Fruit fly (Drosophila melanogaster): Measurements from ENCODE around the gene Naglu.

Gene Naglu

dm6 chr2L:8364006-8364956 is 47.4 kb downstream of the Naglu start, which contains the start of the genes RpS13 and CSN8:
TSS of gene RpS13 (minus strand) at chr2L:8364662.
TSS of gene CSN8 (plus strand) at chr2L:8364855.
- TF ChIP-seq insv (optimal IDR thresholded peaks at IDR 0.05) (no peak), Sin3A (optimal IDR thresholded peaks at IDR 0.05) (no peak), ttk (optimal IDR thresholded peaks at IDR 0.05) (no peak), Myc (optimal IDR thresholded peaks at IDR 0.05) (no peak), h (optimal IDR thresholded peaks at IDR 0.05) (no peak), psq (optimal IDR thresholded peaks at IDR 0.05) (no peak)

DNA sequence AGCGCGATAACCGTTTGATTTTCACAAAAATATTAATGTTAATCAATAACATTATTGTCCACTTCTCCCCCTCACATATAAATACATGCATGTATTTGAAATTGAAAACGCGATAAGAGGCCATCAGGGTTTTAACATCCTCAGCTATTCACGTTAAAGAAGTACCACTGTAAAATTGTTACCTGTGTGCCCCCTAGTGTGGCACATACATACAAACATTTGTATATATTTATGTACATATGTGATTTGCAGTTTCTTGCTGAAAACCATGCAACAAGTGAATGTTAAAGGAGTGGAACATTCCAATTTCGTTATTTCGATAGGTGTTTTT is 48.7 kb downstream of the Naglu start:
- TF ChIP-seq insv (optimal IDR thresholded peaks at IDR 0.05) = no peak
- no peak for TF ChIP-seq ttk (optimal IDR thresholded peaks at IDR 0.05)
- TF ChIP-seq psq (optimal IDR thresholded peaks at IDR 0.05) = no peak
- no peak for TF ChIP-seq Sin3A (optimal IDR thresholded peaks at IDR 0.05)
- no peak for TF ChIP-seq h (optimal IDR thresholded peaks at IDR 0.05)

DNA sequence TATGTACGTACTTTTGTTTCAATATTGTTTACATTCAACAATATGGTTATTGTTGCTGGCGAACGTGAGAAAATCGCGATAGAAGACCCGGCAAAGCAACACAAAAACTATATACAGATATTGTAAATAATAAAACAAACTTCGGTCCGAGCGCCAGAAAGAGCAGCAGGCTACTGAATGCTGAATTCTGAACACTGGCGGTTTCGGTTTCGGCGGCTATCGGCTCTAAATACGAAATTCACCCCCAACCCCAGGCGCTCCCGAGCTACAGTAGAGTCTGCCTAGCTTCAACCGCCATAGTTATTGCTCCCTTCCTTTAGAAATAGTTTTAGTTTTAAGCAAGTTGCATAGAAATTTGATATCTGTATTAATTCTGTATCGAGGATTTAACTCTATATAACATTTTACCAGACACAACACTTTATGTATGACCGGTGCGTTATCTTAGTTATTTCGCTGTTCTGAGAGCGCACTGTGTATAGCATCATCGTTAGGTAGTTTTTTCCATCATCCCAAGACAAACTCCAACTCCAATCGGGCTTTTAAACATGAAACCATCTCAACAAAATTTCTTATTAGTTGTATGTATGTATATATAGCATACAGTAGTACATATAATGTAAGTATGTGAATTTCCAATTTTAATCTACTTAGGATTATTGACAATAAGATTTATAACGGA is 49.3 kb downstream of the Naglu start, which contains the start of gene CG7627:
Gene CG7627, minus strand, starts transcription at position 197 of the 682 bp plus-strand sequence.
- TF ChIP-seq insv (optimal IDR thresholded peaks at IDR 0.05) (no peak), Myc (optimal IDR thresholded peaks at IDR 0.05) (no peak), ttk (optimal IDR thresholded peaks at IDR 0.05) (no peak), psq (optimal IDR thresholded peaks at IDR 0.05) (no peak), Sin3A (optimal IDR thresholded peaks at IDR 0.05) (no peak), h (optimal IDR thresholded peaks at IDR 0.05) (no peak)

DNA sequence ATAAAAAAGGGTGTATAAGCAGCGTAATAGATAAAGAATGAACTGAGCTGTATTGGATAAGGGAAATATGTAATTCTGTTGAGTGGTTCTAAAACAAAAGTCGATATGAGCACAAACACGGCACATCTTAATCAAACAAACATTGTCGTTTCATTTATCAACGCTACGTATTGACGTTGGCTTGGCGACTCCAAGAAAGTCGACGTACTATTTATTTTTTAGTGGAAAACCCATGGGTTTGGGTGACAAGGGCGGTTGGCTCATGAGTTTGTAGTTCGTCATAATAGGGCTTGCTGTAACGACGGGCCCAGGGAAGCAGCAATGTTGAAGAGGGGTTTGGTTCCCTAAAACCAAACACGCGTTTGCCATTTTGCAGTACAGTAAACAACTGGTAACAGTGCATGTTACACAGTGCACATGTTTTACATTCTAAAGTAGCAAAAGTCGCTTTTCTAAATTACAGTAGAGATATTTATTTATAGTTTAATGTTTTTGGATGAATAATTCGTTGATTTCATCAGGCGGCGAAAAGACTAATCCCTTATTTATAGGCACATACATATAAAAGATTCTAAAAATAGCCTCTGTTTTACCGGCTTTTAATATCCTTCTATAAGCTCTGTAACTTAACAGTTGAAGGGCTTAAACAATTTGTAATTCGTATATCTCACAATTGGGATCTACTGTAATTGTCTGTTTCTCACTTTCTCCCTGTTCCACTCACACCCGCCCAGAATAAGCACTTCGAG is 50.3 kb downstream of the Naglu start:
- TF ChIP-seq psq (optimal IDR thresholded peaks at IDR 0.05) (no peak), insv (optimal IDR thresholded peaks at IDR 0.05) (no peak)

All from Kc167 (cell line).